Fruit fly (Drosophila melanogaster) whole organism, larva: Measurements from ENCODE around the gene CG31730.
"Not testable (repeated sequence)": the region's sequence is repeated elsewhere in the genome, so short reads cannot be mapped to it uniquely, and the experiment has no call there.

Experiments
- noc ChIP-seq: fragments of 200-800 bp; sonication (Bioruptor generic); optimal IDR thresholded peaks from 3 replicates; lab custom pipeline; 2019; ENCODE audit warnings: missing biosample characterization, mild to moderate bottlenecking, missing genetic modification characterization, moderate library complexity

The CG31730 gene

DNA sequence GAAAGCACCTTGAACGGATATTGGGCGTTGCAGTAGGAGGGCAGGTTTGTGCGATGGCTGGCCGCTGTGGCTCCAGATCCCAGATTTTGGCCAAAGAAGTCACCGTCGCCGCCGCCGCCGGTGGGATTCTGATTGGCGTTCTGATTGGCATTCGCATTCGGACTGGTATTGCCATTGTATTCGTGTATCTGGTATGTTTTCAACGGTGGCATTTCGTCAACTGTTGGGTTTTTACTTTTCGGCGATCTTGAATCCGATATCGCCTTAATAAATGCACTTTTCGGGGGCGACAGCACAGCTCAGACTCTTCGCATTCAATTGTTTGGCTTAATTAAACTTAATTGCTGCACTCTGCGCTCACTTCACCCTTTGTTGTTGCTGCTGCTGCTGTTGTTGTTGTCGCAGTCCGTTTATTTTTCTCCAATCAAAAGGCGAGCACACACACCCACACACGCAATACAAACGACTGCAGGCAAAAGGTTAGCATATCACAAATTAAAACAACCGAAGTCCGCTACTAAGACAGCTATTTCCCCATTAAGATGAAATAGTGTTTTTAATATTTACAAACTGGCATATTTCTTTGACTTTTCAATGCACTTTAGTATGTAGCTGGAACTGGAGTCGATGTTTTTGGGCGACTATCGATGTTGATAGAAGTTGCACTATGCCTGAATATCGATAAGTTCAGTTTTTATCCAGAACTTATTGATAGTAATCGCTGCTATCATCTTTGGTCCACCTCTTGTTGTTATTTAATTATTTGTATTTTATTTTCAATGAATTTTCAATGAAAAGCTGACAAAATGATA lies 40.1 kb downstream of the CG31730 start, which contains the start of the genes CG9426 and mRF1:
Gene CG9426, minus strand, starts transcription at position 643 of the 812 bp plus-strand sequence.
Gene mRF1, plus strand, starts transcription at position 699 of the 812 bp plus-strand sequence.
- TF ChIP-seq noc (tag; lab: Kevin White, UChicago) = no peak

DNA sequence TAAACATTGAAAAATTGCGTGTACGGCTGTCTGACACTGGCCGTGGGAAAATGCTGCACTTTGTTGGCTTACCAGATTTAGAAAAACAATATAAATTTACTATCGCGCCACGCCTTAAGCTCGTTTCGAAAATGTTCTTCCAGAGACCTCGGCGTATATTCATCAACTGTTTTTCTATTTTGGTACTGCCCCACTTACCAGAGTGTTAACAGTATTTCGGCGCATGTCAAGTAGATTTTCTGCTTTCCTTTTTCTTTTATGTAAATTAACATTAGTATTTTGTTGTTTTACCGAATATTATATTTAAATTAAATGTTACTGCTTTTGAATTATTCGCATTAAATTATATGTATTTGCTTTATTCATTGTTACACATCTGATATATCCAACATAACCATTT lies 44.5 kb downstream of the CG31730 start, which contains the start of gene kek4:
Gene kek4, minus strand, starts transcription at position 341 of the 400 bp plus-strand sequence.
- no peak for TF ChIP-seq noc (tag; lab: Kevin White, UChicago)

dm6 chr2L:13211764-13212265 lies 47.7 kb downstream of the CG31730 start, which contains the start of gene CG15482:
TSS of gene CG15482 (minus strand) at chr2L:13211814.
- not testable (repeated sequence) for TF ChIP-seq noc (tag; lab: Kevin White, UChicago)
